Fruit fly (Drosophila melanogaster): ENCODE data around the gene Vps60.

Vps60 gene

DNA sequence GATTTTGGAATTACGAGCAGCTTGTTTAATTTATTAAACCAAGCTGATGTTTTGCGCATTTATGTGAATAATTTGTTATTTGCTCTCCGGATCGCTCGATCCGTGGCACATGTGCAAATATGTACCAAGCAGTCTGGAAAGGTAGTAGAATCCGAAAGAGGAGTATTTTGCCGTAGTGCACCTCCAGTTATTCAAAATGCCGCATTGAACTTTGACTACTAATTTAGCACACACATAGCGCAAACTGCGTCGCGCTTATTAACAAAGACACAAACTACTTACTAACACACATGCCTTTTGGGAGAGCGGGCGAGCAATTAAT is 37.8 kb upstream of the Vps60 start (continued):
- no peak for TF ChIP-seq psq (GFP tag; optimal IDR thresholded peaks at IDR 0.05)
- TF ChIP-seq Dll (GFP tag; IDR thresholded peaks at IDR 0.05; ENCODE audit: partially characterized antibody) = no peak
- no peak for TF ChIP-seq CG17359 (tag; optimal IDR thresholded peaks at IDR 0.05)
- peak; percentile 9 for TF ChIP-seq ems (GFP tag; optimal IDR thresholded peaks at IDR 0.05)
- peak; percentile 6 for TF ChIP-seq Mes4 (GFP tag; optimal IDR thresholded peaks at IDR 0.05)
- peak; percentile 33 for TF ChIP-seq CG1792 (GFP tag; optimal IDR thresholded peaks at IDR 0.05)
- no peak for TF ChIP-seq Dfd (GFP tag; optimal IDR thresholded peaks at IDR 0.05)
- TF ChIP-seq unpg (GFP tag; optimal IDR thresholded peaks at IDR 0.05) = no peak
- TF ChIP-seq CG12942 (GFP tag; optimal IDR thresholded peaks at IDR 0.05) = no peak
- no peak for TF ChIP-seq CG10462 (GFP tag; optimal IDR thresholded peaks at IDR 0.05)
- TF ChIP-seq p53 (GFP tag; optimal IDR thresholded peaks at IDR 0.05) = no peak
- peak; percentile 15 for TF ChIP-seq HLH54F (GFP tag; optimal IDR thresholded peaks at IDR 0.05)
- TF ChIP-seq CG14860 (GFP tag; IDR thresholded peaks at IDR 0.05; ENCODE audit: partially characterized antibody) = no peak
- peak; percentile 81 for TF ChIP-seq CG13624 (GFP tag; optimal IDR thresholded peaks at IDR 0.05)
- TF ChIP-seq CG17328 (GFP tag; IDR thresholded peaks at IDR 0.05) = no peak
- TF ChIP-seq CG7372 (GFP tag; IDR thresholded peaks at IDR 0.05) = no peak
- TF ChIP-seq az2 (GFP tag; optimal IDR thresholded peaks at IDR 0.05) = no peak
- TF ChIP-seq HLHmδ (GFP tag; optimal IDR thresholded peaks at IDR 0.05) = no peak
- TF ChIP-seq CG9876 (GFP tag; optimal IDR thresholded peaks at IDR 0.05) = peak; percentile 20
- no peak for TF ChIP-seq CG6175 (GFP tag; IDR thresholded peaks at IDR 0.05)
- TF ChIP-seq Fer2 (tag; optimal IDR thresholded peaks at IDR 0.05) = no peak
- no peak for TF ChIP-seq Ets97D (GFP tag; optimal IDR thresholded peaks at IDR 0.05)
- peak; percentile 56 for TF ChIP-seq cwo (GFP tag; optimal IDR thresholded peaks at IDR 0.05)
- TF ChIP-seq Usf (GFP tag; optimal IDR thresholded peaks at IDR 0.05) = no peak
- no peak for TF ChIP-seq peb (GFP tag; IDR thresholded peaks at IDR 0.05)
- no peak for TF ChIP-seq CG42726 (GFP tag; IDR thresholded peaks at IDR 0.05; ENCODE audit: partially characterized antibody)
- TF ChIP-seq Sin3A (optimal IDR thresholded peaks at IDR 0.05) = no peak
- no peak for TF ChIP-seq CG12659 (GFP tag; optimal IDR thresholded peaks at IDR 0.05)
- TF ChIP-seq CG10209 (GFP tag; optimal IDR thresholded peaks at IDR 0.05) = peak; percentile 33
- TF ChIP-seq CG13894 (tag; optimal IDR thresholded peaks at IDR 0.05) = peak; percentile 84
- TF ChIP-seq Dp (GFP tag; optimal IDR thresholded peaks at IDR 0.05) = no peak
- no peak for TF ChIP-seq klu (GFP tag; IDR thresholded peaks at IDR 0.05)
- TF ChIP-seq CkIIα-i1 (GFP tag; IDR thresholded peaks at IDR 0.05) = 0 out of 2 replicates have a peak, but pooled peaks have one; percentile 17
- TF ChIP-seq CG10267 (tag; optimal IDR thresholded peaks at IDR 0.05) = no peak
- TF ChIP-seq CG4617 (GFP tag; optimal IDR thresholded peaks at IDR 0.05; ENCODE audit: borderline replicate concordance) = no peak
- no peak for TF ChIP-seq lola (GFP tag; optimal IDR thresholded peaks at IDR 0.05)
- no peak for TF ChIP-seq CG3726 (GFP tag; IDR thresholded peaks at IDR 0.05)
- peak; percentile 86 for TF ChIP-seq lab (GFP tag; optimal IDR thresholded peaks at IDR 0.05)
- no peak for TF ChIP-seq GATAe (GFP tag; conservative IDR thresholded peaks at IDR 0.05)
- TF ChIP-seq CG3163 (GFP tag; optimal IDR thresholded peaks at IDR 0.05) = peak; percentile 30
- TF ChIP-seq CG14667 (GFP tag; IDR thresholded peaks at IDR 0.05) = no peak
- no peak for TF ChIP-seq Sry-β (GFP tag; optimal IDR thresholded peaks at IDR 0.05)
- TF ChIP-seq Spps (tag; optimal IDR thresholded peaks at IDR 0.05) = no peak
- no peak for TF ChIP-seq CG12104 (GFP tag; optimal IDR thresholded peaks at IDR 0.05)
- TF ChIP-seq scrt (GFP tag; optimal IDR thresholded peaks at IDR 0.05) = peak; percentile 37
- peak; percentile 51 for TF ChIP-seq CHES-1-like (GFP tag; optimal IDR thresholded peaks at IDR 0.05)
- TF ChIP-seq CG10366 (GFP tag; IDR thresholded peaks at IDR 0.05) = no peak
- no peak for TF ChIP-seq Lpt (GFP tag; optimal IDR thresholded peaks at IDR 0.05)
- TF ChIP-seq CG30020 (tag; optimal IDR thresholded peaks at IDR 0.05) = no peak
- no peak for TF ChIP-seq CG9817 (tag; optimal IDR thresholded peaks at IDR 0.05)
- TF ChIP-seq CG14050 (GFP tag; IDR thresholded peaks at IDR 0.05) = no peak
- no peak for TF ChIP-seq Ravus (GFP tag; IDR thresholded peaks at IDR 0.05)

Measured in whole organism, embryonic.